Fruit fly (Drosophila melanogaster): ENCODE measurements around the gene del.

del gene

dm6 chr2L:21179615-21180031 lies 31.3 kb upstream of the del start, which contains the start of the genes bur and Mcm10 (continued):
- TF ChIP-seq tna (GFP tag; IDR thresholded peaks at IDR 0.05; ENCODE audit: partially characterized antibody) (no peak), Hr39 (optimal IDR thresholded peaks at IDR 0.05) (no peak), pros (GFP tag; optimal IDR thresholded peaks at IDR 0.05) (no peak), PHDP (tag; optimal IDR thresholded peaks at IDR 0.05) (no peak), CG8944 (GFP tag; optimal IDR thresholded peaks at IDR 0.05) (no peak), CG3726 (GFP tag; IDR thresholded peaks at IDR 0.05) (no peak), CG7786 (GFP tag; optimal IDR thresholded peaks at IDR 0.05) (no peak), Hand (GFP tag; optimal IDR thresholded peaks at IDR 0.05) (no peak), Ada2b (GFP tag; IDR thresholded peaks at IDR 0.05) (no peak), CG7963 (GFP tag; IDR thresholded peaks at IDR 0.05; ENCODE audit: partially characterized antibody) (no peak), CG3065 (GFP tag; optimal IDR thresholded peaks at IDR 0.05) (no peak), CG6791 (GFP tag; IDR thresholded peaks at IDR 0.05; ENCODE audit: partially characterized antibody) (no peak), nerfin-1 (tag; optimal IDR thresholded peaks at IDR 0.05) (no peak), insv (GFP tag; optimal IDR thresholded peaks at IDR 0.05) (peak in 1 of 2 experiments; percentile 19), CG4424 (GFP tag; optimal IDR thresholded peaks at IDR 0.05) (peak; percentile 6), Spps (tag; optimal IDR thresholded peaks at IDR 0.05) (no peak), CG8089 (GFP tag; optimal IDR thresholded peaks at IDR 0.05) (no peak), Atf-2 (GFP tag; optimal IDR thresholded peaks at IDR 0.05) (no peak), bsh (GFP tag; optimal IDR thresholded peaks at IDR 0.05) (no peak), CG15073 (GFP tag; optimal IDR thresholded peaks at IDR 0.05) (no peak), fd64A (GFP tag; optimal IDR thresholded peaks at IDR 0.05) (no peak), mld (GFP tag; IDR thresholded peaks at IDR 0.05; ENCODE audit: partially characterized antibody) (no peak), CG1647 (GFP tag; optimal IDR thresholded peaks at IDR 0.05) (no peak), CG13287 (GFP tag; IDR thresholded peaks at IDR 0.05; ENCODE audit: partially characterized antibody) (no peak), CG13123 (GFP tag; optimal IDR thresholded peaks at IDR 0.05) (no peak), en (GFP tag; optimal IDR thresholded peaks at IDR 0.05) (no peak), hth (optimal IDR thresholded peaks at IDR 0.05) (no peak), CG16779 (GFP tag; IDR thresholded peaks at IDR 0.05) (no peak), Dad (GFP tag; optimal IDR thresholded peaks at IDR 0.05) (no peak), klu (GFP tag; IDR thresholded peaks at IDR 0.05) (no peak), ab (GFP tag; optimal IDR thresholded peaks at IDR 0.05) (no peak), CG9817 (tag; optimal IDR thresholded peaks at IDR 0.05) (no peak), CG7372 (GFP tag; IDR thresholded peaks at IDR 0.05) (no peak), MESR4 (GFP tag; optimal IDR thresholded peaks at IDR 0.05) (no peak), CG7987 (GFP tag; optimal IDR thresholded peaks at IDR 0.05) (no peak), CG30431 (GFP tag; optimal IDR thresholded peaks at IDR 0.05) (no peak), fd102C (GFP tag; optimal IDR thresholded peaks at IDR 0.05) (no peak), tio (GFP tag; optimal IDR thresholded peaks at IDR 0.05) (no peak), Hmx (GFP tag; optimal IDR thresholded peaks at IDR 0.05) (no peak), CG12299 (tag; optimal IDR thresholded peaks at IDR 0.05) (no peak), dysf (GFP tag; IDR thresholded peaks at IDR 0.05) (no peak), eyg (GFP tag; optimal IDR thresholded peaks at IDR 0.05) (no peak), Gug (GFP tag; IDR thresholded peaks at IDR 0.05) (no peak), Ets97D (GFP tag; optimal IDR thresholded peaks at IDR 0.05) (peak; percentile 40), CG3838 (GFP tag; optimal IDR thresholded peaks at IDR 0.05) (no peak), CG1603 (tag; optimal IDR thresholded peaks at IDR 0.05) (no peak), CG14441 (GFP tag; IDR thresholded peaks at IDR 0.05) (no peak), wdn (GFP tag; IDR thresholded peaks at IDR 0.05) (no peak), vnd (GFP tag; IDR thresholded peaks at IDR 0.05; ENCODE audit: partially characterized antibody) (no peak), hb (GFP tag; IDR thresholded peaks at IDR 0.05; ENCODE audit: partially characterized antibody) (no peak), CG6272 (GFP tag; IDR thresholded peaks at IDR 0.05) (no peak), ftz-f1 (GFP tag; optimal IDR thresholded peaks at IDR 0.05) (no peak), CG31388 (GFP tag; optimal IDR thresholded peaks at IDR 0.05) (no peak)
